Worm (Caenorhabditis elegans) whole organism, midembryonic: ENCODE data around the gene srh-190.

Source experiments
- cog-1 ChIP-seq: sonication (generic microtip); optimal IDR thresholded peaks from 2 replicates; lab custom pipeline; 2016; ENCODE audit warnings: missing genetic modification characterization, missing compliant biosample characterization
- flt-1 ChIP-seq: fragments of 200-800 bp; sonication (Bioruptor generic); IDR thresholded peaks from 2 replicates; pipeline ENCODE4 v1.3.6; 2022; ENCODE audit warnings: missing genetic modification characterization, missing compliant biosample characterization
- klf-2 ChIP-seq: fragments of 200-800 bp; sonication (Bioruptor generic); conservative IDR thresholded peaks from 2 replicates; pipeline ENCODE4 v1.3.6; 2022; ENCODE audit warnings: missing genetic modification reagents, missing genetic modification characterization, missing compliant biosample characterization
- ref-1 ChIP-seq: fragments of 200-800 bp; sonication (Bioruptor generic); conservative IDR thresholded peaks from 2 replicates; pipeline ENCODE4 v1.3.6; 2022; ENCODE audit warnings: missing genetic modification reagents, missing genetic modification characterization, missing compliant biosample characterization
- ztf-29 ChIP-seq: fragments of 200-800 bp; sonication (Bioruptor generic); IDR thresholded peaks from 2 replicates; pipeline ENCODE4 v1.3.6; 2022; ENCODE audit warnings: missing genetic modification reagents, missing genetic modification characterization, missing compliant biosample characterization

- TF ChIP-seq ztf-29 (GFP tag; lab: Robert Waterston, UW), result no peak
- no peak for TF ChIP-seq flt-1 (GFP tag; lab: Robert Waterston, UW)
- TF ChIP-seq klf-2 (GFP tag; lab: Robert Waterston, UW), result no peak
- no peak for TF ChIP-seq ref-1 (GFP tag; lab: Robert Waterston, UW)
- TF ChIP-seq cog-1 (tag; lab: Kevin White, UChicago), result no peak
These were observed 8.2 kb upstream of the srh-190 start, which contains the start of gene sre-9 for ce11 chrV:3894661-3895060.
